Worm (Caenorhabditis elegans) whole organism, L2 larva: ENCODE results near the gene sre-5.

ENCODE experiments used
- C34F6.9 ChIP-seq: fragments of 150-350 bp; optimal IDR thresholded peaks from 2 replicates; lab custom pipeline; 2014; ENCODE audit warnings: missing biosample characterization, missing genetic modification characterization
- F13H6.1 ChIP-seq: sonication (generic microtip); optimal IDR thresholded peaks from 2 replicates; lab custom pipeline; 2016; ENCODE audit warnings: missing genetic modification characterization, missing compliant biosample characterization
- ZK546.5 ChIP-seq: sonication (generic microtip); optimal IDR thresholded peaks from 2 replicates; lab custom pipeline; 2017; ENCODE audit warnings: missing biosample characterization, missing genetic modification characterization
- alr-1 ChIP-seq: fragments of 150-350 bp; optimal IDR thresholded peaks from 2 replicates; lab custom pipeline; 2014; ENCODE audit warnings: missing biosample characterization, missing genetic modification characterization
- aly-2 ChIP-seq: fragments of 150-350 bp; optimal IDR thresholded peaks from 2 replicates; lab custom pipeline; 2014; ENCODE audit warnings: missing biosample characterization, missing genetic modification characterization
- ama-1 ChIP-seq: fragments of 150-350 bp; optimal IDR thresholded peaks from 2 replicates; lab custom pipeline; 2018; ENCODE audit warnings: inconsistent platforms
- blmp-1 ChIP-seq: sonication (generic microtip); optimal IDR thresholded peaks from 2 replicates; lab custom pipeline; 2017; ENCODE audit warnings: missing genetic modification characterization, mild to moderate bottlenecking, missing compliant biosample characterization, antibody characterized with exemption, moderate library complexity; ENCODE audit not compliant: insufficient read depth
- ceh-16 ChIP-seq: fragments of 150-350 bp; optimal IDR thresholded peaks from 2 replicates; lab custom pipeline; 2014; ENCODE audit warnings: missing biosample characterization, missing genetic modification characterization
- ceh-82 ChIP-seq: fragments of 150-350 bp; optimal IDR thresholded peaks from 2 replicates; lab custom pipeline; 2014; ENCODE audit warnings: missing biosample characterization, missing genetic modification characterization
- crh-2 ChIP-seq: sonication (generic microtip); optimal IDR thresholded peaks from 2 replicates; lab custom pipeline; 2017; ENCODE audit warnings: missing biosample characterization, missing genetic modification characterization
- dmd-4 ChIP-seq: sonication (generic microtip); optimal IDR thresholded peaks from 2 replicates; lab custom pipeline; 2017; ENCODE audit warnings: missing biosample characterization, missing genetic modification characterization
- elt-1 ChIP-seq: fragments of 150-350 bp; optimal IDR thresholded peaks from 2 replicates; lab custom pipeline; 2014; ENCODE audit warnings: missing biosample characterization, missing genetic modification characterization
- gmeb-1 ChIP-seq: fragments of 150-350 bp; optimal IDR thresholded peaks from 2 replicates; lab custom pipeline; 2014; ENCODE audit warnings: missing biosample characterization, missing genetic modification characterization
- lin-13 ChIP-seq: fragments of 150-350 bp; optimal IDR thresholded peaks from 2 replicates; lab custom pipeline; 2014; ENCODE audit warnings: missing biosample characterization, missing genetic modification reagents, missing genetic modification characterization
- lsy-2 ChIP-seq, 2 experiments: fragments of 150-350 bp in 1 of 2; sonication (generic microtip) in 1 of 2; optimal IDR thresholded peaks; 2 replicates each; lab custom pipeline; 2014 to 2017; ENCODE audit warnings: missing biosample characterization in 2 of 2, missing genetic modification characterization in 2 of 2
- mab-5 ChIP-seq: fragments of 150-350 bp; optimal IDR thresholded peaks from 2 replicates; lab custom pipeline; 2014; ENCODE audit warnings: missing biosample characterization, missing genetic modification characterization
- mbf-1 ChIP-seq: sonication (generic microtip); optimal IDR thresholded peaks from 2 replicates; lab custom pipeline; 2017; ENCODE audit warnings: missing biosample characterization, missing genetic modification characterization
- mdl-1 ChIP-seq, 2 experiments: fragments of 150-350 bp in 1 of 2; sonication (generic microtip) in 1 of 2; optimal IDR thresholded peaks; 2 replicates each; lab custom pipeline; 2017; ENCODE audit warnings: missing biosample characterization in 2 of 2, missing genetic modification characterization in 2 of 2
- nhr-10 ChIP-seq: sonication (generic microtip); optimal IDR thresholded peaks from 2 replicates; lab custom pipeline; 2017; ENCODE audit warnings: missing biosample characterization, missing genetic modification characterization
- nhr-11 ChIP-seq: fragments of 150-350 bp; optimal IDR thresholded peaks from 2 replicates; lab custom pipeline; 2014; ENCODE audit warnings: missing biosample characterization, missing genetic modification characterization
- nhr-129 ChIP-seq: fragments of 150-350 bp; optimal IDR thresholded peaks from 2 replicates; lab custom pipeline; 2014; ENCODE audit warnings: missing biosample characterization, missing genetic modification characterization
- nhr-21 ChIP-seq: fragments of 150-350 bp; optimal IDR thresholded peaks from 2 replicates; lab custom pipeline; 2014; ENCODE audit warnings: missing biosample characterization, missing genetic modification characterization
- nhr-23 ChIP-seq: fragments of 150-350 bp; optimal IDR thresholded peaks from 2 replicates; lab custom pipeline; 2014; ENCODE audit warnings: missing biosample characterization, missing genetic modification reagents, missing genetic modification characterization
- nhr-237 ChIP-seq: fragments of 150-350 bp; optimal IDR thresholded peaks from 2 replicates; lab custom pipeline; 2014; ENCODE audit warnings: missing biosample characterization, missing genetic modification characterization
- nhr-25 ChIP-seq: fragments of 150-350 bp; sonication (generic microtip); optimal IDR thresholded peaks from 3 replicates; lab custom pipeline; 2014; ENCODE audit warnings: missing biosample characterization, missing genetic modification characterization
- nhr-6 ChIP-seq: fragments of 150-350 bp; optimal IDR thresholded peaks from 2 replicates; lab custom pipeline; 2014; ENCODE audit warnings: missing biosample characterization, missing genetic modification characterization
- sem-4 ChIP-seq: fragments of 150-350 bp; optimal IDR thresholded peaks from 2 replicates; lab custom pipeline; 2014; ENCODE audit warnings: missing biosample characterization, missing genetic modification reagents, missing genetic modification characterization
- skn-1 ChIP-seq: sonication (generic microtip); optimal IDR thresholded peaks from 2 replicates; lab custom pipeline; 2017; ENCODE audit warnings: missing biosample characterization, missing genetic modification characterization
- sma-3 ChIP-seq: sonication (generic microtip); optimal IDR thresholded peaks from 2 replicates; lab custom pipeline; 2016; ENCODE audit warnings: missing genetic modification reagents, missing genetic modification characterization, missing compliant biosample characterization
- sma-9 ChIP-seq, 2 experiments: fragments of 150-350 bp in 1 of 2; sonication (generic microtip) in 1 of 2; optimal IDR thresholded peaks; 2 replicates each; lab custom pipeline; 2014 to 2016; ENCODE audit warnings: missing genetic modification characterization in 2 of 2, mild to moderate bottlenecking in 1 of 2, missing biosample characterization in 1 of 2, missing compliant biosample characterization in 1 of 2, missing genetic modification reagents in 1 of 2, moderate library complexity in 1 of 2
- snpc-4 ChIP-seq: fragments of 150-350 bp; optimal IDR thresholded peaks from 2 replicates; lab custom pipeline; 2014; ENCODE audit warnings: missing biosample characterization, missing genetic modification characterization
- unc-39 ChIP-seq: fragments of 150-350 bp; optimal IDR thresholded peaks from 2 replicates; lab custom pipeline; 2014; ENCODE audit warnings: missing biosample characterization, missing genetic modification characterization
- unc-55 ChIP-seq: fragments of 150-350 bp; sonication (generic microtip); optimal IDR thresholded peaks from 3 replicates; lab custom pipeline; 2014; ENCODE audit warnings: missing biosample characterization, missing genetic modification reagents, missing genetic modification characterization
- unc-62 ChIP-seq: fragments of 150-350 bp; optimal IDR thresholded peaks from 2 replicates; lab custom pipeline; 2014; ENCODE audit warnings: missing biosample characterization, missing genetic modification reagents, missing genetic modification characterization
- zag-1 ChIP-seq: fragments of 150-350 bp; optimal IDR thresholded peaks from 2 replicates; lab custom pipeline; 2014; ENCODE audit warnings: missing biosample characterization, missing genetic modification characterization
- ztf-1 ChIP-seq: fragments of 200-800 bp; sonication (Bioruptor generic); conservative IDR thresholded peaks from 2 replicates; pipeline ENCODE4 v1.3.6; 2022; ENCODE audit warnings: missing genetic modification characterization, missing compliant biosample characterization
- ztf-11 ChIP-seq: sonication (generic microtip); optimal IDR thresholded peaks from 2 replicates; lab custom pipeline; 2017; ENCODE audit warnings: missing biosample characterization, missing genetic modification characterization

The sre-5 gene

ce11 chrIV:3532989-3533388 is 32.0 kb upstream of the sre-5 start:
- TF ChIP-seq unc-62 (GFP tag; lab: Kevin White, UChicago), result no peak
- no peak for TF ChIP-seq elt-1 (tag; lab: Kevin White, UChicago)
- TF ChIP-seq nhr-23, result no peak
- no peak for TF ChIP-seq blmp-1
- no peak for TF ChIP-seq crh-2 (tag; lab: Kevin White, UChicago)
- TF ChIP-seq skn-1, result no peak
- TF ChIP-seq ceh-82 (tag; lab: Kevin White, UChicago), result no peak
- TF ChIP-seq nhr-21 (tag; lab: Kevin White, UChicago), result no peak
- TF ChIP-seq sem-4 (tag; lab: Kevin White, UChicago), result no peak
- no peak for TF ChIP-seq nhr-25 (tag; lab: Kevin White, UChicago)
- TF ChIP-seq F13H6.1 (tag; lab: Kevin White, UChicago), result no peak
- no peak for TF ChIP-seq ztf-1
- TF ChIP-seq lsy-2 (tag; optimal IDR thresholded peaks at IDR 0.05; lab: Kevin White, UChicago), result peak in 1 of 2 experiments; percentile 57
- peak; percentile 27 for TF ChIP-seq C34F6.9 (tag; lab: Kevin White, UChicago)
- TF ChIP-seq nhr-10 (tag; lab: Kevin White, UChicago), result no peak
- no peak for TF ChIP-seq ceh-16 (tag; lab: Kevin White, UChicago)
- TF ChIP-seq zag-1 (tag; lab: Kevin White, UChicago), result no peak
- no peak for TF ChIP-seq mdl-1 (tag; optimal IDR thresholded peaks at IDR 0.05; lab: Kevin White, UChicago)
- no peak for TF ChIP-seq unc-39 (tag; lab: Kevin White, UChicago)
- no peak for TF ChIP-seq alr-1 (tag; lab: Kevin White, UChicago)
- no peak for TF ChIP-seq mbf-1
- peak; percentile 61 for TF ChIP-seq unc-55 (GFP tag; lab: Kevin White, UChicago)
- TF ChIP-seq ztf-11 (tag; lab: Kevin White, UChicago), result no peak
- peak; percentile 5 for TF ChIP-seq nhr-129
- TF ChIP-seq sma-9 (GFP tag; optimal IDR thresholded peaks at IDR 0.05; lab: Kevin White, UChicago), result no peak
- no peak for TF ChIP-seq sma-9 (tag; optimal IDR thresholded peaks at IDR 0.05; lab: Kevin White, UChicago)
- TF ChIP-seq dmd-4 (tag; lab: Kevin White, UChicago), result no peak
- TF ChIP-seq, all 48 proteins: peak for 4

- TF ChIP-seq lsy-2 (tag; optimal IDR thresholded peaks at IDR 0.05; lab: Kevin White, UChicago), result peak in 1 of 2 experiments; percentile 27
- no peak for TF ChIP-seq zag-1 (tag; lab: Kevin White, UChicago)
- no peak for TF ChIP-seq F13H6.1 (tag; lab: Kevin White, UChicago)
- peak; percentile 49 for TF ChIP-seq unc-55 (GFP tag; lab: Kevin White, UChicago)
- TF ChIP-seq ZK546.5, result no peak
- TF ChIP-seq snpc-4 (tag; lab: Kevin White, UChicago), result no peak
- no peak for TF ChIP-seq nhr-6 (tag; lab: Kevin White, UChicago)
- no peak for TF ChIP-seq mdl-1 (tag; optimal IDR thresholded peaks at IDR 0.05; lab: Kevin White, UChicago)
- TF ChIP-seq C34F6.9 (tag; lab: Kevin White, UChicago), result peak; percentile 5
- no peak for TF ChIP-seq elt-1 (tag; lab: Kevin White, UChicago)
- TF ChIP-seq ceh-16 (tag; lab: Kevin White, UChicago), result no peak
- no peak for TF ChIP-seq ztf-1
Observed at ce11 chrIV:3539253-3539652, 25.7 kb upstream of the sre-5 start.

DNA sequence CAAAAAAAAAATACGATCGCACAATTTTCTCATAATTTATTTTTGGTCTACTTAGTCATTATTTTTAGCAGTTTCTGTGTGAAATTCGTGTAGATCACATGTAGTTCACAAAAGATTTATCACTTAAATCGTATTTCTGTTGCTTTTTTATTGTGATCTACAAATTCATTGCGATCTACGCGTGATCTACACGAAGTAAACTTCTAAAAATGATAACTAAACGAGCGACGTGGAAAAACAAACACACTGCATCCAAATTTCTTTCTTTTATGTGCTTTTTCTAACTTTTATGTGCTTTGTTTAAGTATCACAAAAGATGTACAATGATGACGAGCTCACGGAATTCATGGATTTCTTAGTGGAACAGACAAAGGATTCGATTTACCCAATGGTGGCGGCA is 25.1 kb upstream of the sre-5 start, which contains the start of gene B0212.3:
B0212.3 (plus strand) TSS at position 301 of the 400 bp plus-strand sequence.
- TF ChIP-seq mbf-1 (no peak), nhr-6 (tag; lab: Kevin White, UChicago) (no peak), nhr-21 (tag; lab: Kevin White, UChicago) (no peak), lsy-2 (tag; optimal IDR thresholded peaks at IDR 0.05; lab: Kevin White, UChicago) (no peak), unc-62 (GFP tag; lab: Kevin White, UChicago) (no peak), ama-1 (lab: Kevin White, UChicago) (no peak), unc-55 (GFP tag; lab: Kevin White, UChicago) (no peak), gmeb-1 (tag; lab: Kevin White, UChicago) (no peak), crh-2 (tag; lab: Kevin White, UChicago) (no peak), lin-13 (GFP tag; lab: Kevin White, UChicago) (no peak), sma-3 (GFP tag; lab: Kevin White, UChicago) (no peak)

- TF ChIP-seq nhr-21 (tag; lab: Kevin White, UChicago), result no peak
- no peak for TF ChIP-seq nhr-237 (tag; lab: Kevin White, UChicago)
- TF ChIP-seq unc-55 (GFP tag; lab: Kevin White, UChicago), result no peak
- TF ChIP-seq aly-2 (tag; lab: Kevin White, UChicago), result no peak
- no peak for TF ChIP-seq mab-5 (tag; lab: Kevin White, UChicago)
- no peak for TF ChIP-seq nhr-23
- no peak for TF ChIP-seq ceh-16 (tag; lab: Kevin White, UChicago)
- no peak for TF ChIP-seq nhr-11 (tag; lab: Kevin White, UChicago)
Observed at ce11 chrIV:3545060-3545459, 19.9 kb upstream of the sre-5 start.
